Worm (Caenorhabditis elegans) whole organism, early embryonic: ENCODE data around the gene srh-209.

Experiments used
- B0310.2 ChIP-seq: sonication (generic microtip); optimal IDR thresholded peaks from 2 replicates; lab custom pipeline; 2016; ENCODE audit warnings: mild to moderate bottlenecking, missing genetic modification characterization, missing compliant biosample characterization
- aly-1 ChIP-seq: sonication (generic microtip); optimal IDR thresholded peaks from 2 replicates; lab custom pipeline; 2016; ENCODE audit warnings: missing genetic modification characterization, missing compliant biosample characterization
- ama-1 ChIP-seq: fragments of 150-350 bp; optimal IDR thresholded peaks from 2 replicates; lab custom pipeline; 2014
- ceh-13 ChIP-seq: fragments of 200-800 bp; sonication (Bioruptor generic); optimal IDR thresholded peaks from 2 replicates; lab custom pipeline; 2018; ENCODE audit warnings: mild to moderate bottlenecking, missing genetic modification characterization, missing compliant biosample characterization
- ceh-36 ChIP-seq: sonication (generic microtip); optimal IDR thresholded peaks from 2 replicates; lab custom pipeline; 2016; ENCODE audit warnings: missing genetic modification characterization, inconsistent platforms, missing compliant biosample characterization
- ets-7 ChIP-seq: sonication (generic microtip); optimal IDR thresholded peaks from 2 replicates; lab custom pipeline; 2016; ENCODE audit warnings: missing genotype, missing genetic modification characterization, missing compliant biosample characterization
- flt-1 ChIP-seq: fragments of 200-800 bp; sonication (Bioruptor generic); IDR thresholded peaks from 2 replicates; pipeline ENCODE4 v1.3.6; 2022; ENCODE audit warnings: missing genetic modification characterization, missing compliant biosample characterization
- hmbx-1 ChIP-seq: sonication (generic microtip); optimal IDR thresholded peaks from 2 replicates; lab custom pipeline; 2016; ENCODE audit warnings: mild to moderate bottlenecking, missing genetic modification characterization, missing compliant biosample characterization
- hmg-4 ChIP-seq: fragments of 200-800 bp; sonication (Bioruptor generic); optimal IDR thresholded peaks from 2 replicates; lab custom pipeline; 2018; ENCODE audit warnings: mild to moderate bottlenecking, missing genetic modification characterization, missing compliant biosample characterization
- hnd-1 ChIP-seq: sonication (generic microtip); optimal IDR thresholded peaks from 2 replicates; lab custom pipeline; 2016; ENCODE audit warnings: missing genetic modification characterization, missing compliant biosample characterization
- pes-1 ChIP-seq: fragments of 200-800 bp; sonication (Bioruptor generic); IDR thresholded peaks from 2 replicates; pipeline ENCODE4 v1.3.6; 2022; ENCODE audit warnings: missing genetic modification reagents, missing genetic modification characterization, missing compliant biosample characterization
- scrt-1 ChIP-seq: fragments of 200-800 bp; sonication (Bioruptor generic); IDR thresholded peaks from 2 replicates; pipeline ENCODE4 v1.3.6; 2022; ENCODE audit warnings: missing genetic modification characterization, missing compliant biosample characterization
- sea-1 ChIP-seq: fragments of 200-800 bp; sonication (Bioruptor generic); conservative IDR thresholded peaks from 2 replicates; pipeline ENCODE4 v1.3.6; 2022; ENCODE audit warnings: missing genetic modification characterization, missing compliant biosample characterization
- tbx-37 ChIP-seq: fragments of 200-800 bp; sonication (Bioruptor generic); conservative IDR thresholded peaks from 2 replicates; pipeline ENCODE4 v1.3.6; 2022; ENCODE audit warnings: missing genetic modification reagents, missing genetic modification characterization, missing compliant biosample characterization

DNA sequence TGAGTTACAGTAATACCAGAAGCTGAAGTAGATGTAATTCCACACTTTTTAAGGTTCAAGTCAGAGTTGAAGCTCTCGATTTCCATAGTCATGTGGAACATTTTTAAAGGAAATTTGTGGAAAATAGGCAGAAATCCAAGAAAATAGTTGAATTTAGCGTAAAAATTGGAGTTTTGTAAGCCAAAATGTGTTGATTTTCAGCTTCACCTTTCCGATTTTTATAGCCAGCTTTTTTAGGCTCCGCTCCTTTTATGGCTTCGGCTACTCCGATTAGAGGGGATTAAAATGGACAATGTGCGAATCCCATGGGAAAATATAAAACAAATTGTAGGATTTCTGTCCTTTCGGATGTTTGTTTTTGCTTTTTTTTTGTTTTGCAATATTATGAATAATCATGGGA is 36.3 kb downstream of the srh-209 start, which contains the start of gene C08E8.6:
- no peak for TF ChIP-seq ceh-13 (GFP tag; lab: Kevin White, UChicago)
- TF ChIP-seq hmg-4 (GFP tag; lab: Kevin White, UChicago) = no peak
- TF ChIP-seq ama-1 (lab: Kevin White, UChicago) = no peak
- no peak for TF ChIP-seq scrt-1 (GFP tag; lab: Robert Waterston, UW)
- no peak for TF ChIP-seq ets-7 (tag; lab: Kevin White, UChicago)
- TF ChIP-seq pes-1 (GFP tag; lab: Robert Waterston, UW) = no peak
- no peak for TF ChIP-seq flt-1 (GFP tag; lab: Robert Waterston, UW)
- TF ChIP-seq ceh-36 (tag; lab: Kevin White, UChicago) = no peak
- no peak for TF ChIP-seq aly-1
- no peak for TF ChIP-seq tbx-37 (GFP tag; lab: Robert Waterston, UW)
- TF ChIP-seq B0310.2 (tag; lab: Kevin White, UChicago) = no peak
- no peak for TF ChIP-seq hnd-1
- TF ChIP-seq sea-1 (GFP tag; lab: Robert Waterston, UW) = no peak
- no peak for TF ChIP-seq hmbx-1 (tag; lab: Kevin White, UChicago)
